Fruit fly (Drosophila melanogaster) whole organism, embryonic: ENCODE data around the gene cv-c.
A peak's percentile ranks its signal among the peaks of the same experiment; 100 is the strongest.

ENCODE experiments used
- Adf1 ChIP-seq: fragments of 200-800 bp; sonication (Bioruptor generic); IDR thresholded peaks from 2 replicates; pipeline ENCODE4 v1.3.6; 2022; ENCODE audit warnings: missing biosample characterization, missing genetic modification characterization
- Antp ChIP-seq: fragments of 200-800 bp; sonication (Bioruptor generic); optimal IDR thresholded peaks from 3 replicates; lab custom pipeline; 2016; ENCODE audit warnings: missing biosample characterization, missing genetic modification characterization
- Atf-2 ChIP-seq: fragments of 200-800 bp; sonication (Bioruptor generic); optimal IDR thresholded peaks from 2 replicates; lab custom pipeline; 2016; ENCODE audit warnings: missing biosample characterization, missing genetic modification characterization
- B-H2 ChIP-seq: fragments of 200-800 bp; sonication (Bioruptor generic); optimal IDR thresholded peaks from 2 replicates; lab custom pipeline; 2018; ENCODE audit warnings: missing biosample characterization, mild to moderate bottlenecking, missing genetic modification characterization
- CG10366 ChIP-seq: fragments of 200-800 bp; sonication (Bioruptor generic); IDR thresholded peaks from 2 replicates; pipeline ENCODE4 v1.3.6; 2022; ENCODE audit warnings: missing biosample characterization, missing genetic modification characterization
- CG10654 ChIP-seq: fragments of 200-800 bp; sonication (Bioruptor generic); optimal IDR thresholded peaks from 2 replicates; lab custom pipeline; 2016; ENCODE audit warnings: missing biosample characterization, missing genetic modification characterization
- CG11398 ChIP-seq: fragments of 200-800 bp; sonication (Bioruptor generic); optimal IDR thresholded peaks from 2 replicates; lab custom pipeline; 2016; ENCODE audit warnings: missing biosample characterization, missing genetic modification characterization
- CG12071 ChIP-seq: fragments of 200-800 bp; sonication (Bioruptor generic); optimal IDR thresholded peaks from 3 replicates; lab custom pipeline; 2018; ENCODE audit warnings: missing biosample characterization, mild to moderate bottlenecking, missing genetic modification characterization
- CG12942 ChIP-seq: fragments of 200-800 bp; sonication (Bioruptor generic); optimal IDR thresholded peaks from 3 replicates; lab custom pipeline; 2016; ENCODE audit warnings: missing biosample characterization, missing genetic modification characterization
- CG14710 ChIP-seq: fragments of 200-800 bp; sonication (Bioruptor generic); optimal IDR thresholded peaks from 3 replicates; lab custom pipeline; 2019; ENCODE audit warnings: missing biosample characterization, mild to moderate bottlenecking, missing genetic modification characterization, moderate library complexity
- CG15011 ChIP-seq: fragments of 200-800 bp; sonication (Bioruptor generic); optimal IDR thresholded peaks from 3 replicates; lab custom pipeline; 2018; ENCODE audit warnings: missing biosample characterization, mild to moderate bottlenecking, missing genetic modification characterization
- CG15696 ChIP-seq: fragments of 200-800 bp; sonication (Bioruptor generic); optimal IDR thresholded peaks from 2 replicates; lab custom pipeline; 2019; ENCODE audit warnings: missing biosample characterization, mild to moderate bottlenecking, missing genetic modification characterization, moderate library complexity
- CG1792 ChIP-seq: fragments of 200-800 bp; sonication (Bioruptor generic); optimal IDR thresholded peaks from 2 replicates; lab custom pipeline; 2016; ENCODE audit warnings: missing biosample characterization, missing genetic modification characterization
- CG18476 ChIP-seq: fragments of 200-800 bp; sonication (Bioruptor generic); optimal IDR thresholded peaks from 2 replicates; lab custom pipeline; 2016; ENCODE audit warnings: missing biosample characterization, mild to moderate bottlenecking, missing genetic modification characterization
- CG3065 ChIP-seq: fragments of 200-800 bp; sonication (Bioruptor generic); optimal IDR thresholded peaks from 2 replicates; lab custom pipeline; 2016; ENCODE audit warnings: missing biosample characterization, missing genetic modification characterization
- CG3838 ChIP-seq: fragments of 200-800 bp; sonication (Bioruptor generic); optimal IDR thresholded peaks from 3 replicates; lab custom pipeline; 2016; ENCODE audit warnings: missing biosample characterization, missing genetic modification characterization
- CG9609 ChIP-seq: fragments of 200-800 bp; sonication (Bioruptor generic); optimal IDR thresholded peaks from 3 replicates; lab custom pipeline; 2016; ENCODE audit warnings: missing biosample characterization, missing genetic modification characterization
- CG9727 ChIP-seq: fragments of 200-800 bp; sonication (Bioruptor generic); optimal IDR thresholded peaks from 3 replicates; lab custom pipeline; 2017; ENCODE audit warnings: missing biosample characterization, mild to moderate bottlenecking, missing genetic modification characterization
- Camta ChIP-seq: fragments of 200-800 bp; sonication (Bioruptor generic); optimal IDR thresholded peaks from 2 replicates; lab custom pipeline; 2016; ENCODE audit warnings: missing biosample characterization, missing genetic modification characterization
- D19A ChIP-seq: fragments of 200-800 bp; optimal IDR thresholded peaks from 3 replicates; lab custom pipeline; 2019; ENCODE audit warnings: missing biosample characterization, mild to moderate bottlenecking, missing genetic modification characterization, moderate library complexity
- Dad ChIP-seq: fragments of 200-800 bp; sonication (Bioruptor generic); optimal IDR thresholded peaks from 3 replicates; lab custom pipeline; 2016; ENCODE audit warnings: missing biosample characterization, missing genetic modification characterization
- Dek ChIP-seq: fragments of 200-800 bp; sonication (Bioruptor generic); optimal IDR thresholded peaks from 3 replicates; lab custom pipeline; 2019; ENCODE audit warnings: missing biosample characterization, mild to moderate bottlenecking, missing genetic modification characterization, moderate library complexity
- Doc2 ChIP-seq: fragments of 200-800 bp; sonication (Bioruptor generic); IDR thresholded peaks from 2 replicates; pipeline ENCODE4 v1.3.6; 2022; ENCODE audit warnings: missing biosample characterization, missing genetic modification characterization
- Dp ChIP-seq: fragments of 200-800 bp; sonication (Bioruptor generic); optimal IDR thresholded peaks from 2 replicates; lab custom pipeline; 2018; ENCODE audit warnings: missing biosample characterization, mild to moderate bottlenecking, missing genetic modification characterization, moderate library complexity
- Elba2 ChIP-seq: fragments of 200-800 bp; sonication (Bioruptor generic); optimal IDR thresholded peaks from 3 replicates; lab custom pipeline; 2016; ENCODE audit warnings: missing biosample characterization, missing genetic modification characterization
- Ets97D ChIP-seq: fragments of 200-800 bp; sonication (Bioruptor generic); optimal IDR thresholded peaks from 3 replicates; lab custom pipeline; 2016; ENCODE audit warnings: missing biosample characterization, missing genetic modification characterization
- HHEX ChIP-seq: fragments of 200-800 bp; sonication (Bioruptor generic); optimal IDR thresholded peaks from 3 replicates; lab custom pipeline; 2017; ENCODE audit warnings: missing biosample characterization, mild to moderate bottlenecking, missing genetic modification characterization, missing genetic modification reagents
- Lim3 ChIP-seq: fragments of 200-800 bp; sonication (Bioruptor generic); IDR thresholded peaks from 2 replicates; pipeline ENCODE4 v1.3.6; 2022; ENCODE audit warnings: missing biosample characterization, missing genetic modification characterization
- Neu2 ChIP-seq: fragments of 200-800 bp; sonication (Bioruptor generic); optimal IDR thresholded peaks from 3 replicates; lab custom pipeline; 2016; ENCODE audit warnings: missing biosample characterization, missing genetic modification characterization, borderline replicate concordance
- NfI ChIP-seq: fragments of 200-800 bp; sonication (Bioruptor generic); optimal IDR thresholded peaks from 3 replicates; lab custom pipeline; 2018; ENCODE audit warnings: missing biosample characterization, mild to moderate bottlenecking, missing genetic modification characterization, moderate library complexity
- Oaz ChIP-seq: fragments of 200-800 bp; sonication (Bioruptor generic); IDR thresholded peaks from 2 replicates; pipeline ENCODE4 v1.3.6; 2022; ENCODE audit warnings: missing biosample characterization, missing genetic modification characterization
- Sin3A ChIP-seq: fragments of >200 bp; optimal IDR thresholded peaks from 2 replicates; lab custom pipeline; 2018
- Tbp ChIP-seq: fragments of >200 bp; optimal IDR thresholded peaks from 2 replicates; lab custom pipeline; 2018; ENCODE audit warnings: missing biosample characterization, missing genetic modification characterization
- amos ChIP-seq: fragments of 200-800 bp; sonication (Bioruptor generic); IDR thresholded peaks from 2 replicates; pipeline ENCODE4 v1.3.6; 2022; ENCODE audit warnings: missing biosample characterization, missing genetic modification characterization; ENCODE audit not compliant: partially characterized antibody
- ato ChIP-seq: fragments of 200-800 bp; sonication (Bioruptor generic); IDR thresholded peaks from 2 replicates; pipeline ENCODE4 v1.3.6; 2022; ENCODE audit warnings: missing biosample characterization, missing genetic modification characterization; ENCODE audit not compliant: partially characterized antibody
- bsh ChIP-seq, 2 experiments: fragments of 200-800 bp; sonication (Bioruptor generic); optimal IDR thresholded peaks; 2 replicates each; lab custom pipeline; 2017 to 2018; ENCODE audit warnings: mild to moderate bottlenecking in 2 of 2, missing biosample characterization in 2 of 2, missing genetic modification characterization in 2 of 2, moderate library complexity in 1 of 2
- btn ChIP-seq: fragments of 200-800 bp; sonication (Bioruptor generic); optimal IDR thresholded peaks from 2 replicates; lab custom pipeline; 2016; ENCODE audit warnings: missing biosample characterization, missing genetic modification characterization
- cas ChIP-seq: fragments of 200-800 bp; sonication (Bioruptor generic); IDR thresholded peaks from 2 replicates; pipeline ENCODE4 v1.3.6; 2022; ENCODE audit warnings: missing biosample characterization, missing genetic modification characterization
- dimm ChIP-seq: fragments of 200-800 bp; sonication (Bioruptor generic); IDR thresholded peaks from 2 replicates; pipeline ENCODE4 v1.3.6; 2022; ENCODE audit warnings: missing biosample characterization, missing genetic modification characterization
- dmrt11E ChIP-seq: fragments of 200-800 bp; sonication (Bioruptor generic); optimal IDR thresholded peaks from 3 replicates; lab custom pipeline; 2018; ENCODE audit warnings: missing biosample characterization, mild to moderate bottlenecking, missing genetic modification characterization, moderate library complexity
- fd64A ChIP-seq: fragments of 200-800 bp; sonication (Bioruptor generic); optimal IDR thresholded peaks from 3 replicates; lab custom pipeline; 2018; ENCODE audit warnings: missing biosample characterization, mild to moderate bottlenecking, missing genetic modification characterization
- hkb ChIP-seq, 2 experiments: fragments of 200-800 bp in 1 of 2; fragments of >200 bp in 1 of 2; sonication (Bioruptor generic) in 1 of 2; IDR thresholded peaks in 1 of 2; optimal IDR thresholded peaks in 1 of 2; 2 replicates each; pipeline versions ENCODE4 v1.3.6 to Lab custom; 2017 to 2022; ENCODE audit warnings: missing biosample characterization in 1 of 2, missing genetic modification characterization in 1 of 2
- jumu ChIP-seq: fragments of 200-800 bp; sonication (Bioruptor generic); optimal IDR thresholded peaks from 3 replicates; lab custom pipeline; 2016; ENCODE audit warnings: missing biosample characterization, missing genetic modification characterization
- kah ChIP-seq: fragments of 200-800 bp; sonication (Bioruptor generic); optimal IDR thresholded peaks from 2 replicates; lab custom pipeline; 2018; ENCODE audit warnings: missing biosample characterization, mild to moderate bottlenecking, missing genetic modification characterization
- nau ChIP-seq: fragments of 200-800 bp; sonication (Bioruptor generic); optimal IDR thresholded peaks from 3 replicates; lab custom pipeline; 2017; ENCODE audit warnings: missing biosample characterization, mild to moderate bottlenecking, missing genetic modification characterization, missing genetic modification reagents
- odd ChIP-seq: fragments of 200-800 bp; sonication (Bioruptor generic); optimal IDR thresholded peaks from 2 replicates; lab custom pipeline; 2017; ENCODE audit warnings: missing biosample characterization, mild to moderate bottlenecking, missing genetic modification characterization
- pan ChIP-seq, 4 experiments: fragments of >200 bp in 3 of 4; fragments of 200-800 bp in 1 of 4; sonication (Bioruptor generic) in 1 of 4; optimal IDR thresholded peaks in 3 of 4; IDR thresholded peaks in 1 of 4; 2 replicates each; pipeline versions ENCODE4 v1.3.6 to Lab custom; 2017 to 2022; ENCODE audit warnings: missing biosample characterization in 2 of 4, missing genetic modification characterization in 2 of 4, mixed read lengths in 1 of 4
- sob ChIP-seq: fragments of 200-800 bp; sonication (Bioruptor generic); IDR thresholded peaks from 2 replicates; pipeline ENCODE4 v1.3.6; 2022; ENCODE audit warnings: missing biosample characterization, missing genetic modification characterization
- tll ChIP-seq, 2 experiments: fragments of 200-800 bp in 1 of 2; fragments of >200 bp in 1 of 2; sonication (Bioruptor generic) in 1 of 2; optimal IDR thresholded peaks; 2 replicates each; lab custom pipeline; 2017 to 2019; ENCODE audit warnings: missing biosample characterization in 2 of 2, missing genetic modification characterization in 2 of 2, mild to moderate bottlenecking in 1 of 2, moderate library complexity in 1 of 2

Gene cv-c

DNA sequence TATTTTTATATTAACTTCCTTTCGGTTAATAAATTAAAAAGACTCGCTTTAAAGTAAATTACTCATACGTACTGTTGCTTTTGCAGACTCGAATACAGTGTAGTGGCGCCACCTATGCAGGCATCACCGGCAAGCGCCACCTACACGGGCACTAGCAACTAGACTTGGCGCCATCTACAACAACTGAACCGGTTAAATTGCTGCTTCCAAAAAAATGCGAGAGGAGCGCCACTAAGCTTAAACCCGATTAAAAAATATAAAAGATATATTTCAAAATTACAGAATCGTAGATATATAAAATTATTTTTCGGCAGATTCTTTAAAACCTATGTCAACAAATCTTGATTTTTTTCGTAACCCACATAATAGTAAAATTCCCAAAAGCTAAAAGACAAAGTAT lies 90.2 kb downstream of the cv-c start (continued):
- TF ChIP-seq Antp (peak; percentile 79), CG10366 (GFP tag; lab: Robert Waterston, UW) (peak; percentile 86), Elba2 (GFP tag; lab: Kevin White, UChicago) (no peak), Dek (tag; lab: Kevin White, UChicago) (peak; percentile 38), CG15011 (GFP tag; lab: Kevin White, UChicago) (peak; percentile 52), ato (GFP tag; lab: Robert Waterston, UW) (no peak), Atf-2 (GFP tag; lab: Kevin White, UChicago) (peak; percentile 40), nau (GFP tag; lab: Kevin White, UChicago) (peak; percentile 82), odd (peak; percentile 5), sob (GFP tag; lab: Robert Waterston, UW) (peak; percentile 92), Oaz (GFP tag; lab: Robert Waterston, UW) (peak; percentile 76), Tbp (GFP tag; lab: Kevin White, UChicago) (no peak), bsh (GFP tag; optimal IDR thresholded peaks at IDR 0.05; lab: Kevin White, UChicago) (peak in 1 of 2 experiments; percentile 52), CG15696 (peak; percentile 95), CG9727 (GFP tag; lab: Kevin White, UChicago) (peak; percentile 74), Adf1 (GFP tag; lab: Robert Waterston, UW) (peak; percentile 19; the same call in 1 of the 2 replicates), B-H2 (GFP tag; lab: Kevin White, UChicago) (peak; percentile 20), Dad (GFP tag; lab: Kevin White, UChicago) (peak; percentile 85), CG18476 (peak; percentile 75), D19A (peak; percentile 69), pan (optimal IDR thresholded peaks at IDR 0.05; lab: Kevin White, UChicago) (no peak), pan (GFP tag; optimal IDR thresholded peaks at IDR 0.05 in 1 of 2, IDR thresholded peaks at IDR 0.05 in 1 of 2) (peak in 1 of 2 experiments; percentile 88), CG12942 (GFP tag; lab: Kevin White, UChicago) (peak; percentile 50), Sin3A (lab: Kevin White, UChicago) (no peak), jumu (GFP tag; lab: Kevin White, UChicago) (peak; percentile 77), Dp (GFP tag; lab: Kevin White, UChicago) (peak; percentile 9), tll (GFP tag; optimal IDR thresholded peaks at IDR 0.05; lab: Kevin White, UChicago) (no peak), amos (peak; percentile 43; the same call in 1 of the 2 replicates), Lim3 (GFP tag; lab: Robert Waterston, UW) (peak; percentile 56), Camta (GFP tag; lab: Kevin White, UChicago) (peak; percentile 37), Doc2 (GFP tag; lab: Robert Waterston, UW) (peak; percentile 57; the same call in 1 of the 2 replicates), CG11398 (peak; percentile 8), dmrt11E (peak; percentile 54), fd64A (GFP tag; lab: Kevin White, UChicago) (peak; percentile 41), CG9609 (GFP tag; lab: Kevin White, UChicago) (peak; percentile 31), CG14710 (tag; lab: Kevin White, UChicago) (peak; percentile 59), btn (GFP tag; lab: Kevin White, UChicago) (peak; percentile 54), NfI (peak; percentile 78), CG12071 (GFP tag; lab: Kevin White, UChicago) (peak; percentile 58), CG1792 (peak; percentile 79), kah (peak; percentile 24), dimm (peak; percentile 70), HHEX (GFP tag; lab: Kevin White, UChicago) (peak; percentile 87), CG3838 (no peak), CG3065 (GFP tag; lab: Kevin White, UChicago) (no peak), CG10654 (GFP tag; lab: Kevin White, UChicago) (peak; percentile 87), Ets97D (GFP tag; lab: Kevin White, UChicago) (peak; percentile 35), cas (GFP tag; lab: Robert Waterston, UW) (no peak), hkb (optimal IDR thresholded peaks at IDR 0.05; lab: Kevin White, UChicago) (peak; percentile 14), hkb (GFP tag; IDR thresholded peaks at IDR 0.05; lab: Robert Waterston, UW) (peak; percentile 73), Neu2 (GFP tag; lab: Kevin White, UChicago) (no peak)
